Worm (Caenorhabditis elegans) whole organism, mixed stage, embryonic: ENCODE results near the gene Y73F8A.13.

Experiments used
- M03D4.4 ChIP-seq: sonication (generic microtip); optimal IDR thresholded peaks from 2 replicates; lab custom pipeline; 2017; ENCODE audit warnings: mild to moderate bottlenecking, missing genetic modification characterization, missing compliant biosample characterization
- bed-3 ChIP-seq: fragments of 200-800 bp; sonication (Bioruptor generic); optimal IDR thresholded peaks from 3 replicates; lab custom pipeline; 2018; ENCODE audit warnings: mild to moderate bottlenecking, missing genetic modification characterization, moderate library complexity, missing compliant biosample characterization
- blmp-1 ChIP-seq: fragments of 150-350 bp; optimal IDR thresholded peaks from 2 replicates; lab custom pipeline; 2014; ENCODE audit warnings: missing biosample characterization, missing genetic modification characterization
- ceh-39 ChIP-seq: fragments of 150-350 bp; optimal IDR thresholded peaks from 2 replicates; lab custom pipeline; 2014; ENCODE audit warnings: missing biosample characterization, missing genetic modification characterization
- ceh-83 ChIP-seq: fragments of 200-800 bp; sonication (Bioruptor generic); optimal IDR thresholded peaks from 2 replicates; lab custom pipeline; 2018; ENCODE audit warnings: mild to moderate bottlenecking, missing genetic modification characterization, missing compliant biosample characterization
- ces-1 ChIP-seq: fragments of 150-350 bp; optimal IDR thresholded peaks from 2 replicates; lab custom pipeline; 2014; ENCODE audit warnings: missing biosample characterization, missing genetic modification reagents, missing genetic modification characterization
- cnd-1 ChIP-seq: fragments of 200-800 bp; sonication (Bioruptor generic); optimal IDR thresholded peaks from 2 replicates; lab custom pipeline; 2018; ENCODE audit warnings: mild to moderate bottlenecking, missing genetic modification characterization, missing compliant biosample characterization
- drap-1 ChIP-seq: fragments of 200-800 bp; sonication (Bioruptor generic); optimal IDR thresholded peaks from 3 replicates; lab custom pipeline; 2018; ENCODE audit warnings: mild to moderate bottlenecking, missing genetic modification characterization, missing compliant biosample characterization
- elt-1 ChIP-seq: sonication (generic microtip); optimal IDR thresholded peaks from 2 replicates; lab custom pipeline; 2017; ENCODE audit warnings: missing genetic modification characterization, mild to moderate bottlenecking, missing compliant biosample characterization, antibody characterized with exemption, moderate library complexity, borderline replicate concordance; ENCODE audit not compliant: insufficient read depth
- elt-3 ChIP-seq: fragments of 150-350 bp; optimal IDR thresholded peaks from 2 replicates; lab custom pipeline; 2014; ENCODE audit warnings: missing biosample characterization, missing genetic modification characterization
- flh-1 ChIP-seq: fragments of 200-800 bp; sonication (Bioruptor generic); optimal IDR thresholded peaks from 2 replicates; lab custom pipeline; 2018; ENCODE audit warnings: mild to moderate bottlenecking, missing genetic modification characterization, moderate library complexity, missing compliant biosample characterization
- ham-2 ChIP-seq: fragments of 200-800 bp; sonication (Bioruptor generic); optimal IDR thresholded peaks from 2 replicates; lab custom pipeline; 2018; ENCODE audit warnings: mild to moderate bottlenecking, missing genetic modification characterization, missing compliant biosample characterization
- hlh-1 ChIP-seq: fragments of 150-350 bp; optimal IDR thresholded peaks from 2 replicates; lab custom pipeline; 2014; ENCODE audit warnings: missing biosample characterization, missing genetic modification reagents, missing genetic modification characterization
- lin-13 ChIP-seq: fragments of 150-350 bp; optimal IDR thresholded peaks from 2 replicates; lab custom pipeline; 2014; ENCODE audit warnings: missing biosample characterization, missing genetic modification characterization
- lsy-2 ChIP-seq: fragments of 150-350 bp; optimal IDR thresholded peaks from 2 replicates; lab custom pipeline; 2014; ENCODE audit warnings: missing biosample characterization, missing genetic modification characterization
- mab-5 ChIP-seq: fragments of 150-350 bp; optimal IDR thresholded peaks from 2 replicates; lab custom pipeline; 2014; ENCODE audit warnings: missing biosample characterization, missing genetic modification characterization
- mep-1 ChIP-seq: fragments of 150-350 bp; optimal IDR thresholded peaks from 2 replicates; lab custom pipeline; 2017; ENCODE audit warnings: missing biosample characterization, missing genetic modification reagents, missing genetic modification characterization, inconsistent platforms
- nhr-12 ChIP-seq: fragments of 150-350 bp; optimal IDR thresholded peaks from 2 replicates; lab custom pipeline; 2014; ENCODE audit warnings: missing biosample characterization, missing genetic modification characterization
- nhr-2 ChIP-seq: fragments of 150-350 bp; optimal IDR thresholded peaks from 2 replicates; lab custom pipeline; 2014; ENCODE audit warnings: missing biosample characterization, missing genetic modification characterization
- nhr-237 ChIP-seq: fragments of 150-350 bp; optimal IDR thresholded peaks from 2 replicates; lab custom pipeline; 2014; ENCODE audit warnings: missing biosample characterization, missing genetic modification characterization
- nhr-28 ChIP-seq: fragments of 150-350 bp; optimal IDR thresholded peaks from 2 replicates; lab custom pipeline; 2014; ENCODE audit warnings: missing biosample characterization, missing genetic modification characterization
- nhr-76 ChIP-seq: sonication (generic microtip); optimal IDR thresholded peaks from 2 replicates; lab custom pipeline; 2017; ENCODE audit warnings: missing biosample characterization, missing genetic modification characterization
- pha-4 ChIP-seq: fragments of 150-350 bp; optimal IDR thresholded peaks from 2 replicates; lab custom pipeline; 2018; ENCODE audit warnings: missing biosample characterization, missing genetic modification reagents, missing genetic modification characterization
- sem-2 ChIP-seq: fragments of 200-800 bp; sonication (Bioruptor generic); optimal IDR thresholded peaks from 2 replicates; lab custom pipeline; 2018; ENCODE audit warnings: mild to moderate bottlenecking, missing genetic modification characterization, missing compliant biosample characterization
- snpc-4 ChIP-seq: fragments of 150-350 bp; optimal IDR thresholded peaks from 2 replicates; lab custom pipeline; 2014; ENCODE audit warnings: missing biosample characterization, missing genetic modification characterization
- sptf-1 ChIP-seq: sonication (generic microtip); optimal IDR thresholded peaks from 2 replicates; lab custom pipeline; 2017; ENCODE audit warnings: mild to moderate bottlenecking, missing genetic modification characterization, moderate library complexity, missing compliant biosample characterization
- tbx-8 ChIP-seq: fragments of 200-800 bp; sonication (Bioruptor generic); optimal IDR thresholded peaks from 2 replicates; lab custom pipeline; 2018; ENCODE audit warnings: mild to moderate bottlenecking, missing genetic modification characterization, moderate library complexity, missing compliant biosample characterization
- unc-120 ChIP-seq: sonication (generic microtip); optimal IDR thresholded peaks from 2 replicates; lab custom pipeline; 2017; ENCODE audit warnings: missing genetic modification characterization, missing compliant biosample characterization; ENCODE audit not compliant: poor library complexity, severe bottlenecking
- unc-39 ChIP-seq: fragments of 150-350 bp; optimal IDR thresholded peaks from 2 replicates; lab custom pipeline; 2014; ENCODE audit warnings: missing biosample characterization, missing genetic modification characterization
- unc-62 ChIP-seq: fragments of 150-350 bp; optimal IDR thresholded peaks from 2 replicates; lab custom pipeline; 2014; ENCODE audit warnings: missing biosample characterization, missing genetic modification reagents, missing genetic modification characterization
- zip-8 ChIP-seq: fragments of 150-350 bp; optimal IDR thresholded peaks from 2 replicates; lab custom pipeline; 2014; ENCODE audit warnings: missing biosample characterization, missing genetic modification characterization
- ztf-11 ChIP-seq: fragments of 150-350 bp; optimal IDR thresholded peaks from 2 replicates; lab custom pipeline; 2014; ENCODE audit warnings: missing biosample characterization, missing genetic modification characterization

Y73F8A.13 gene

DNA sequence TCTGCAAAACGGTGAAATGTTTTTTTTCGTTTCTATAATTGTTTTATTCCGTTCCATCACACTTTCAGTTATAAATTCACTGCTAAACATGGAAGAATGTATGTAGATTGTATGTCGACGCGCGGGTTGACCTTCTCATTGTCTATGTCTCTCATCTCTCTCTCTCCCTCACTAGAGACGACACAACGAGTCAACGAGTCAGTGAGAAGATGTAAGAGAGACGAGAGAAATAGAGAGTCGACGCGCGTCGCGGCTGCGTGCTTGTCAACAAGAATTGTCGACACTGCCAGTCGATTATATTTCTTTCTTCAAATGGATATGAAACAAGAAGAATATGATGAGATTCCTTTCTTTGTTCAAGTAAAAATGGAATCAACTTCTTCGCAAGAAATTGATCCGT is at the start of gene Y73F8A.13:
Gene Y73F8A.13, plus strand, starts transcription at position 240 of the 400 bp plus-strand sequence.
- peak; percentile 33 for TF ChIP-seq pha-4 (tag; lab: Kevin White, UChicago)
- peak; percentile 2 for TF ChIP-seq hlh-1 (tag; lab: Kevin White, UChicago)
- TF ChIP-seq nhr-237 (tag; lab: Kevin White, UChicago) = no peak
- no peak for TF ChIP-seq ceh-83 (GFP tag; lab: Kevin White, UChicago)
- no peak for TF ChIP-seq ces-1 (GFP tag; lab: Kevin White, UChicago)
- TF ChIP-seq unc-62 = no peak
- TF ChIP-seq drap-1 (GFP tag; lab: Kevin White, UChicago) = no peak
- no peak for TF ChIP-seq bed-3 (GFP tag; lab: Kevin White, UChicago)

- peak; percentile 55 for TF ChIP-seq unc-62
- no peak for TF ChIP-seq mab-5 (tag; lab: Kevin White, UChicago)
- TF ChIP-seq hlh-1 (tag; lab: Kevin White, UChicago) = peak; percentile 44
These were observed 38.0 kb upstream of the Y73F8A.13 start for ce11 chrIV:15274063-15274462.

DNA sequence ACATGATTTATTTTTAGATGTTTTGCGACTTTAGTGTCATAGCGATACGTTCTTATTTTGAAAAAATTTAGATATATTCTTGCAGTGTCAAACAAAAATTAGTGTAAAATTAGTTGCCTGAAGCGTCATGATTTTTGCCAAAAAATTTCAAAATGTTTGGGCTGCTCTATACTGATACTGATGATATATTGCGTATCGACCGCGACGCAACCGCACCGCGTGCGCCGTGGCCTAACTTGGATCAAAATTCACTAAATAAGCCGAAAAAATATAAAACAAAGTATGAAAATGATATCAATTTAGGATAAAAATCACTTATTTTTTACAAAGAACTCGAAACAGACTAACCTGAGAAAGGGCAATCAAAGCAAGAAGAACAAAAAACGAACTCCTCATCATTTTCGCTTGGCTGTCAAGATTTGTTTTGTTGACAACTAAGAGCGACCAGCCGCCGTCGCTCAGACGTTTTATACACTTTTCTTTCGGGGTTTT is 36.6 kb upstream of the Y73F8A.13 start, which contains the start of gene ccg-1:
Gene ccg-1, minus strand, starts transcription at position 442 of the 492 bp plus-strand sequence.
- no peak for TF ChIP-seq nhr-28 (tag; lab: Kevin White, UChicago)
- no peak for TF ChIP-seq lin-13 (tag; lab: Kevin White, UChicago)
- no peak for TF ChIP-seq hlh-1 (tag; lab: Kevin White, UChicago)
- no peak for TF ChIP-seq nhr-76
- TF ChIP-seq tbx-8 = no peak
- TF ChIP-seq drap-1 (GFP tag; lab: Kevin White, UChicago) = no peak
- no peak for TF ChIP-seq unc-39 (tag; lab: Kevin White, UChicago)
- TF ChIP-seq ham-2 (GFP tag; lab: Kevin White, UChicago) = no peak
- TF ChIP-seq elt-3 = no peak
- TF ChIP-seq elt-1 (tag; lab: Kevin White, UChicago) = no peak
- no peak for TF ChIP-seq M03D4.4 (tag; lab: Kevin White, UChicago)
- TF ChIP-seq unc-62 = no peak
- no peak for TF ChIP-seq ceh-39 (tag; lab: Kevin White, UChicago)
- TF ChIP-seq mab-5 (tag; lab: Kevin White, UChicago) = no peak
- no peak for TF ChIP-seq ztf-11 (tag; lab: Kevin White, UChicago)
- no peak for TF ChIP-seq unc-120 (tag; lab: Kevin White, UChicago)
- TF ChIP-seq ces-1 (GFP tag; lab: Kevin White, UChicago) = no peak
- no peak for TF ChIP-seq flh-1 (GFP tag; lab: Kevin White, UChicago)
- no peak for TF ChIP-seq cnd-1 (tag; lab: Kevin White, UChicago)

ce11 chrIV:15280219-15280618 is 31.8 kb upstream of the Y73F8A.13 start:
- TF ChIP-seq unc-39 (tag; lab: Kevin White, UChicago) (no peak), elt-1 (tag; lab: Kevin White, UChicago) (no peak), ztf-11 (tag; lab: Kevin White, UChicago) (no peak), nhr-76 (no peak), sptf-1 (tag; lab: Kevin White, UChicago) (no peak), mep-1 (tag; lab: Kevin White, UChicago) (no peak), tbx-8 (no peak), bed-3 (GFP tag; lab: Kevin White, UChicago) (no peak), lin-13 (tag; lab: Kevin White, UChicago) (no peak), lsy-2 (no peak), unc-120 (tag; lab: Kevin White, UChicago) (no peak), unc-62 (no peak), blmp-1 (tag; lab: Kevin White, UChicago) (no peak), flh-1 (GFP tag; lab: Kevin White, UChicago) (no peak), nhr-12 (tag; lab: Kevin White, UChicago) (no peak), ham-2 (GFP tag; lab: Kevin White, UChicago) (no peak)

DNA sequence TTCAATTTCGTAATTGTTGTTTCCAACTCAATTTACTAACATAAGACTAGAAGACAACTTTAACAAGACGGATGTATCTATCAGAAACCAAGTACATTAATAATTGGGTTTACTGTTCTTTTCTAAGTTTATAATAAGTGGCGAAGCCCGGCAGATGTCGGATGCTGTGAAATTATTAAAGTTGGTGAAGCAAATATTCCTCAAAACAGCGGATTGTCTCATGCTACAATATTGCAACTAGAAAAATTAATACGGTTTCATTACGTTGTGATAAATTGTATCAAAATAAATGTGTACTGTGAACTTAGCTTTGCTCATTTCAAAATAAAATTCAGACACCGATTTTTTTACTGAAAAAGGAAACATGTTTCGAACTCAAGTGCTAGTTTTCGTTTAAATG is 28.4 kb upstream of the Y73F8A.13 start:
- TF ChIP-seq mab-5 (tag; lab: Kevin White, UChicago) (no peak), elt-3 (no peak), sptf-1 (tag; lab: Kevin White, UChicago) (no peak), snpc-4 (tag; lab: Kevin White, UChicago) (no peak), lin-13 (tag; lab: Kevin White, UChicago) (no peak), zip-8 (tag; lab: Kevin White, UChicago) (no peak), ces-1 (GFP tag; lab: Kevin White, UChicago) (no peak), hlh-1 (tag; lab: Kevin White, UChicago) (no peak), tbx-8 (no peak), unc-120 (tag; lab: Kevin White, UChicago) (no peak), nhr-2 (no peak), nhr-28 (tag; lab: Kevin White, UChicago) (no peak), sem-2 (GFP tag; lab: Kevin White, UChicago) (no peak), elt-1 (tag; lab: Kevin White, UChicago) (no peak)
- TF ChIP-seq, all 35 proteins: peak for 0
